Worm (Caenorhabditis elegans): Measurements from ENCODE around the gene tram-1.
A peak's percentile ranks its signal among the peaks of the same experiment; 100 is the strongest.

The tram-1 gene

DNA sequence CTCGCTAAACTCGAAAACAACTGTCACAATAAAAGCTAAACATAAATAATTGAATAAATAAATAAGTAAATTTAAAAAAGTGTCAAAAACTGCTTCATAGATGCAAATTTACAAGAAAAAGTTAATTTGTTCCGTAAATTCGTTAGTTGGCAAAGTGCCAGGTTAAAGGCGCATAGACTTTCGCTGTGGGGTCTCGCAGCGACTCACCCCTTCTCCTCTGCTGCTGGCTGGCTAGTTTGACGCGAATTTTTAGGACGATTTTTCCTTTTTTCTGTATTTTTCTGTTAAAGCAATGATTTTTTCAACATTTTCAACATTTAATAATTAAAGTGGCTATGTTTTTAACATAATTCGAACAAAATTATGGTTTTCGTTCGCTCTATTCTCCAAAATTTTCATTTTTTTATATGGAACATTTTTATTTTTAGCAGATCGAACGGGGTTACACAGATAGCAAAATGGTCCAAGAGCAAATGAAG, 44.8 kb downstream of the tram-1 start, which contains the start of gene rack-1 (continued):
- TF ChIP-seq ceh-32 (tag; optimal IDR thresholded peaks at IDR 0.05; ENCODE audit: poor library complexity) (no peak), egl-43 (GFP tag; IDR thresholded peaks at IDR 0.05) (no peak), rbr-2 (tag; optimal IDR thresholded peaks at IDR 0.05) (peak; percentile 39), fkh-10 (GFP tag; optimal IDR thresholded peaks at IDR 0.05) (peak; percentile 11), dmd-9 (GFP tag; IDR thresholded peaks at IDR 0.05) (no peak), nhr-41 (GFP tag; IDR thresholded peaks at IDR 0.05) (no peak), mep-1 (tag; optimal IDR thresholded peaks at IDR 0.05) (peak; percentile 65), F44E2.7 (GFP tag; IDR thresholded peaks at IDR 0.05) (no peak), aha-1 (tag) (peak; percentile 54), zfp-3 (GFP tag; conservative IDR thresholded peaks at IDR 0.05) (no peak), mdl-1 (tag; optimal IDR thresholded peaks at IDR 0.05) (peak in 1 of 2 experiments; percentile 7), hlh-11 (tag; optimal IDR thresholded peaks at IDR 0.05) (peak; percentile 48), lsy-2 (tag; optimal IDR thresholded peaks at IDR 0.05) (peak in 1 of 2 experiments; percentile 79), ceh-82 (tag; optimal IDR thresholded peaks at IDR 0.05) (no peak), T26A8.4 (GFP tag; IDR thresholded peaks at IDR 0.05) (no peak), mes-2 (tag; optimal IDR thresholded peaks at IDR 0.05; ENCODE audit: poor library complexity, severe bottlenecking) (peak; percentile 78), unc-130 (GFP tag; optimal IDR thresholded peaks at IDR 0.05) (peak; percentile 17), mdt-29 (GFP tag; IDR thresholded peaks at IDR 0.05) (no peak), pqm-1 (tag; optimal IDR thresholded peaks at IDR 0.05) (no peak), lin-15B (tag; optimal IDR thresholded peaks at IDR 0.05) (no peak), nhr-77 (tag; optimal IDR thresholded peaks at IDR 0.05) (no peak), D1046.2 (GFP tag; IDR thresholded peaks at IDR 0.05) (no peak), nhr-111 (GFP tag; optimal IDR thresholded peaks at IDR 0.05) (no peak), ctbp-1 (GFP tag; IDR thresholded peaks at IDR 0.05) (no peak), skn-1 (tag; optimal IDR thresholded peaks at IDR 0.05) (no peak), unc-62 (GFP tag; optimal IDR thresholded peaks at IDR 0.05 in 1 of 2) (no peak), unc-62 (tag; optimal IDR thresholded peaks at IDR 0.05) (no peak), nhr-6 (tag; optimal IDR thresholded peaks at IDR 0.05) (no peak), lin-29 (GFP tag; IDR thresholded peaks at IDR 0.05) (no peak), nhr-48 (tag; optimal IDR thresholded peaks at IDR 0.05) (no peak), hlh-30 (tag; optimal IDR thresholded peaks at IDR 0.05; ENCODE audit: insufficient read depth) (peak; percentile 12), dmd-6 (GFP tag; IDR thresholded peaks at IDR 0.05) (no peak; the same call in 1 of the 2 replicates), saeg-2 (GFP tag; IDR thresholded peaks at IDR 0.05) (no peak), nhr-25 (tag; optimal IDR thresholded peaks at IDR 0.05; ENCODE audit: borderline replicate concordance, insufficient read depth) (no peak)

DNA sequence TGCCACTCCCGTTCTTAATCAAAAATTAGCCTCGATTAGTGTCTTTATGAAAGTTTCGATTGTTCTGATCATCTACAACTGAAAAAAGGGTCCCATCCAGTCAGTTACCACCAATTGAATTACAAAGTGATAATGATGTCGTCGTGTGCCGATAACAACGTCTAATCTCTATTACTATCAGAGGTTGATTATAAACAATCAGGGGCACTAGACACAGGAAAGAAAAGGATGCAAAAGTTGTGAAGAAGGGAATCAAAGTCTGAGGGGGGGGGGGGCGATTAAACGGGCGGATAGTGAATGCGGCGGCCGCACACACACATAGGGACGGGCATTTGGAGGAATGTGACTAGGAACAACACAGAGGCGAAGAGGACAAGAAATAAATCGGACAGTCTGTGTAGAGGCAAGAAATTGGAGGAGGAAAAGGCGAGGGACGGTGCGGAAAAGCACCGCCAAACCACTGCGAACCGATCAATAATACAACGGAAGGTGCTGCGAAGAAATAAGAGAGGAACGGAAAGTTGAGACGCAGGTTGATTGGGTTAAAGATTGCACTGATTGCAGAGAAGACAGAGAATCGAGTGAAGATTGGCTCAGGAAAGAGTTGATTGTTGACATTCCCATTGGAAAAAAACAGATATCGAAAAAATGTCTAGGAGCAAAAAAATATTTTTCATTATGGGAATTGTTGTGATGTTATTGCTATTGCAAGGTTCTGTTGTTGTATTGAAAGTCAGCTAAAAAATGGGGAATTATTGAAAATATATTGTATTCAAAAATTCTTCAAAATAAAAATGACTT, 46.0 kb downstream of the tram-1 start:
- TF ChIP-seq daf-16 (GFP tag; optimal IDR thresholded peaks at IDR 0.05), result peak in 1 of 2 experiments; percentile 92
- TF ChIP-seq daf-16 (tag; optimal IDR thresholded peaks at IDR 0.05), result peak; percentile 40
- peak in 1 of 2 experiments; percentile 93 for TF ChIP-seq unc-62 (GFP tag; optimal IDR thresholded peaks at IDR 0.05 in 1 of 2)
- TF ChIP-seq unc-62 (tag; optimal IDR thresholded peaks at IDR 0.05), result no peak
- peak; percentile 65 for TF ChIP-seq hlh-11 (tag; optimal IDR thresholded peaks at IDR 0.05)
- no peak for TF ChIP-seq nhr-237 (tag; optimal IDR thresholded peaks at IDR 0.05)
- no peak for TF ChIP-seq nhr-76 (tag; optimal IDR thresholded peaks at IDR 0.05)
- no peak for TF ChIP-seq gei-8 (GFP tag; optimal IDR thresholded peaks at IDR 0.05)
- TF ChIP-seq ama-1 (optimal IDR thresholded peaks at IDR 0.05), result no peak
- TF ChIP-seq nhr-42 (GFP tag; IDR thresholded peaks at IDR 0.05), result no peak
- TF ChIP-seq mxl-2 (GFP tag; conservative IDR thresholded peaks at IDR 0.05), result 0 out of 2 replicates have a peak, but pooled peaks have one; percentile 31
- peak; percentile 24; the same call in 1 of the 2 replicates for TF ChIP-seq set-16 (GFP tag; IDR thresholded peaks at IDR 0.05)
- TF ChIP-seq aha-1 (tag), result peak; percentile 89
- TF ChIP-seq egl-43 (GFP tag; IDR thresholded peaks at IDR 0.05), result peak; percentile 16; the same call in 1 of the 2 replicates
- peak; percentile 36 for TF ChIP-seq dve-1 (tag; optimal IDR thresholded peaks at IDR 0.05; ENCODE audit: insufficient read depth)
- TF ChIP-seq mxl-3 (GFP tag; optimal IDR thresholded peaks at IDR 0.05), result peak; percentile 78

Measured in whole organism, L4 larva.